Worm (Caenorhabditis elegans): ENCODE data around the gene C30G12.4.

The C30G12.4 gene

ce11 chrII:7261854-7262253 lies at the start of gene C30G12.4:
Gene C30G12.4, plus strand, starts transcription at chrII:7262154.
- TF ChIP-seq ama-1 (optimal IDR thresholded peaks at IDR 0.05): no peak
- TF ChIP-seq snu-23 (GFP tag; optimal IDR thresholded peaks at IDR 0.05): no peak
- TF ChIP-seq pqm-1 (tag; optimal IDR thresholded peaks at IDR 0.05): no peak
- no peak for TF ChIP-seq C16A3.4 (tag; optimal IDR thresholded peaks at IDR 0.05)
- no peak for TF ChIP-seq hpl-2 (GFP tag; optimal IDR thresholded peaks at IDR 0.05)
- TF ChIP-seq aly-2 (tag; optimal IDR thresholded peaks at IDR 0.05): no peak
- TF ChIP-seq jun-1 (tag; optimal IDR thresholded peaks at IDR 0.05): no peak
- TF ChIP-seq unc-130 (tag; optimal IDR thresholded peaks at IDR 0.05): no peak
- no peak for TF ChIP-seq ceh-90 (tag; optimal IDR thresholded peaks at IDR 0.05)
- no peak for TF ChIP-seq ceh-88 (GFP tag; IDR thresholded peaks at IDR 0.05)
- no peak for TF ChIP-seq blmp-1 (tag; optimal IDR thresholded peaks at IDR 0.05)

- no peak for TF ChIP-seq nhr-77 (tag; optimal IDR thresholded peaks at IDR 0.05)
- no peak for TF ChIP-seq egl-27 (tag; optimal IDR thresholded peaks at IDR 0.05)
- TF ChIP-seq efl-1 (optimal IDR thresholded peaks at IDR 0.05): no peak
- no peak for TF ChIP-seq efl-1 (GFP tag; optimal IDR thresholded peaks at IDR 0.05 in 1 of 2)
- TF ChIP-seq ets-5 (GFP tag; IDR thresholded peaks at IDR 0.05): no peak
These were observed 44.9 kb upstream of the C30G12.4 start, which contains the start of gene E04F6.10 for ce11 chrII:7217047-7217446. Gene E04F6.10, minus strand, starts transcription at chrII:7217147.

- TF ChIP-seq ceh-90 (tag; optimal IDR thresholded peaks at IDR 0.05) (no peak), elt-3 (tag; optimal IDR thresholded peaks at IDR 0.05) (no peak), F16B12.6 (tag; optimal IDR thresholded peaks at IDR 0.05) (no peak), dsc-1 (tag; optimal IDR thresholded peaks at IDR 0.05) (no peak), fos-1 (tag; optimal IDR thresholded peaks at IDR 0.05) (no peak), lin-35 (GFP tag; optimal IDR thresholded peaks at IDR 0.05) (no peak), blmp-1 (tag; optimal IDR thresholded peaks at IDR 0.05) (no peak), pqm-1 (tag; optimal IDR thresholded peaks at IDR 0.05) (no peak), grh-1 (GFP tag; IDR thresholded peaks at IDR 0.05) (no peak), nhr-77 (tag; optimal IDR thresholded peaks at IDR 0.05) (no peak), tlp-1 (tag; optimal IDR thresholded peaks at IDR 0.05) (no peak), nhr-85 (tag) (no peak), skn-1 (tag; optimal IDR thresholded peaks at IDR 0.05) (no peak), ceh-8 (GFP tag; optimal IDR thresholded peaks at IDR 0.05) (no peak), C16A3.4 (tag; optimal IDR thresholded peaks at IDR 0.05) (no peak), ceh-63 (GFP tag; optimal IDR thresholded peaks at IDR 0.05) (no peak), efl-3 (GFP tag; optimal IDR thresholded peaks at IDR 0.05) (no peak), ztf-4 (tag; optimal IDR thresholded peaks at IDR 0.05) (no peak)
These were observed 37.9 kb upstream of the C30G12.4 start for ce11 chrII:7224074-7224473.

ce11 chrII:7225864-7226522 lies 36.0 kb upstream of the C30G12.4 start, which contains the start of gene clh-3:
Gene clh-3, minus strand, starts transcription at chrII:7225914.
- TF ChIP-seq ztf-11 (tag; optimal IDR thresholded peaks at IDR 0.05) (no peak), nhr-47 (tag; optimal IDR thresholded peaks at IDR 0.05) (no peak), F16B12.6 (tag; optimal IDR thresholded peaks at IDR 0.05) (no peak), zag-1 (tag; optimal IDR thresholded peaks at IDR 0.05) (no peak), tbx-2 (tag; optimal IDR thresholded peaks at IDR 0.05) (no peak), hlh-17 (GFP tag; optimal IDR thresholded peaks at IDR 0.05; ENCODE audit: borderline replicate concordance) (no peak), nhr-90 (tag; optimal IDR thresholded peaks at IDR 0.05; ENCODE audit: poor library complexity) (no peak), ceh-63 (GFP tag; optimal IDR thresholded peaks at IDR 0.05) (no peak), C04F5.9 (tag; optimal IDR thresholded peaks at IDR 0.05) (no peak)

Measured in whole organism, L1 larva.